Fruit fly (Drosophila melanogaster): ENCODE measurements around the gene SP1029.

Gene SP1029

DNA sequence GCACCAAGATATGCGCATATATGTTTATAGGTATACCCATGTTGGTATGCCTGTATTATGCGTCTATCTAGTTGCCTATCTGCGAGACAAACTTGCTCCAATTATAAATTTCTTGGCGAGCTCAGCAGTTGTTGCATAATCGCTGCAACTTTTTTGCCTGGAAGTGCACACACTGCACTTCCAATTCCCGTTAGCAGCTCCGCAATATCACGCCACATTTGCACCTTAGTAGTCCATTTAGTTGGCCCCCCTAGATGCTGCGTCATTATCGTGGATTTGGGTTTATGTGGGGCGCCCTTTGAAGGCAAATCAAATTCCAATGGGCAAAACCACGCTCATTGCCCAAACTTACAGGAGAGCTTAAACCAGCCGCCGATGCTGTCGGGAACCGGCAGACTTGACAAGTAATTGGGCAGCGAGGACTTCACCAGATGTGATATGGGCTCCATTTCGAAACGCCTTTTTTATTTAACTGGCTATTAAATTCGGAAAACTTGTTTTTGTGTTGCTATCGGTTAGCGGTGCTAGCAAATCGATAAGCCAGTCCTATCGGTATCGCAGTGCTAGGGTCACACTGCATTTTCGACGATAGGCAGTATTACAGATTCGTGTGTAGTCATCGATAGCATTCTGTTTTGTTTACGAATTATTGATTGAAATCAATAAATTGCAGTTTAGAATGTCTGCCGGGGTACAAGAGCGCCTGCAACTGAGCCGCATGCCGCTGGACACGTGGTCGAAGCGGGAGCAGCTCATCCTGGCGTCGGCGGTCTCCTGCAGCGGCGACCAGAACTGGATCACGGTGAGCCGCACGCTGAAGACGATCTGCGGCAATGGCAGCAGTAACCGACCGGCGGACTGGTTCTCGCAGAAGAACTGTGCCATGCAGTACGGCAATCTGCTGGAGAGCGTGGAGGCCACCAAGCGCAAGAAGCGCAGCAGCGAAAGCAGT, 27.1 kb downstream of the SP1029 start, which contains the start of the genes Cisd2 and Brd8 (continued):
- peak; percentile 96 for TF ChIP-seq ato (GFP tag; IDR thresholded peaks at IDR 0.05; ENCODE audit: partially characterized antibody)
- no peak for TF ChIP-seq ranshi (GFP tag; IDR thresholded peaks at IDR 0.05)
- peak; percentile 47 for TF ChIP-seq Myb (GFP tag; optimal IDR thresholded peaks at IDR 0.05)
- TF ChIP-seq CG16813 (GFP tag; IDR thresholded peaks at IDR 0.05; ENCODE audit: partially characterized antibody) = peak; percentile 92
- no peak for TF ChIP-seq CG30403 (GFP tag; optimal IDR thresholded peaks at IDR 0.05)
- TF ChIP-seq Sin3A (optimal IDR thresholded peaks at IDR 0.05) = peak; percentile 69
- TF ChIP-seq Fer1 (GFP tag; optimal IDR thresholded peaks at IDR 0.05) = peak; percentile 43
- TF ChIP-seq hth (optimal IDR thresholded peaks at IDR 0.05) = no peak
- TF ChIP-seq CHES-1-like (GFP tag; optimal IDR thresholded peaks at IDR 0.05) = peak; percentile 63
- no peak for TF ChIP-seq CG12391 (tag; optimal IDR thresholded peaks at IDR 0.05)
- no peak for TF ChIP-seq psq (GFP tag; optimal IDR thresholded peaks at IDR 0.05)
- no peak for TF ChIP-seq trh (GFP tag; optimal IDR thresholded peaks at IDR 0.05)
- no peak for TF ChIP-seq Nf-YB (GFP tag; optimal IDR thresholded peaks at IDR 0.05)
- TF ChIP-seq CG9797 (GFP tag; optimal IDR thresholded peaks at IDR 0.05) = peak; percentile 86
- peak; percentile 31; the same call in 1 of the 3 replicates for TF ChIP-seq row (GFP tag; IDR thresholded peaks at IDR 0.05)

dm6 chr3R:29221168-29221567, 29.1 kb downstream of the SP1029 start:
- TF ChIP-seq MBD-R2 (GFP tag; IDR thresholded peaks at IDR 0.05) (no peak), knrl (GFP tag; IDR thresholded peaks at IDR 0.05; ENCODE audit: partially characterized antibody) (0 out of 3 replicates have a peak, but pooled peaks have one; percentile 4), CG16813 (GFP tag; IDR thresholded peaks at IDR 0.05; ENCODE audit: partially characterized antibody) (0 out of 3 replicates have a peak, but pooled peaks have one; percentile 37), tll (GFP tag; optimal IDR thresholded peaks at IDR 0.05) (no peak), luna (GFP tag; optimal IDR thresholded peaks at IDR 0.05) (no peak), maf-S (GFP tag; optimal IDR thresholded peaks at IDR 0.05) (no peak)

DNA sequence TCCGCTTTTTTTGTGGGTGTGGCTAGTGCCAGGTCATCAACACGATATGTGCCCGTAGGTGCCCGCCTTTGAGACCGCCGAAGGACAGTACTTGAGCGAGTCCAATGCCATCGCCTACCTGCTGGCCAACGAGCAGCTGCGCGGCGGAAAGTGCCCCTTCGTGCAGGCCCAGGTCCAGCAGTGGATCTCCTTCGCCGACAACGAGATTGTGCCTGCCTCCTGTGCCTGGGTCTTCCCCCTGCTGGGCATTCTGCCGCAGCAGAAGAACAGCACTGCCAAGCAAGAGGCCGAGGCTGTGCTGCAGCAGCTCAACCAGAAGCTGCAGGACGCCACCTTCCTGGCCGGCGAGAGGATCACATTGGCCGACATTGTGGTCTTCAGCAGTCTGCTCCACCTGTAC, 29.7 kb downstream of the SP1029 start:
- peak; percentile 71 for TF ChIP-seq Med (GFP tag)
- TF ChIP-seq Ets65A (GFP tag) = peak; percentile 91
- TF ChIP-seq bbx (GFP tag; IDR thresholded peaks at IDR 0.05; ENCODE audit: partially characterized antibody) = no peak
- peak; percentile 40; the same call in 1 of the 2 replicates for TF ChIP-seq chm (GFP tag; IDR thresholded peaks at IDR 0.05)

DNA sequence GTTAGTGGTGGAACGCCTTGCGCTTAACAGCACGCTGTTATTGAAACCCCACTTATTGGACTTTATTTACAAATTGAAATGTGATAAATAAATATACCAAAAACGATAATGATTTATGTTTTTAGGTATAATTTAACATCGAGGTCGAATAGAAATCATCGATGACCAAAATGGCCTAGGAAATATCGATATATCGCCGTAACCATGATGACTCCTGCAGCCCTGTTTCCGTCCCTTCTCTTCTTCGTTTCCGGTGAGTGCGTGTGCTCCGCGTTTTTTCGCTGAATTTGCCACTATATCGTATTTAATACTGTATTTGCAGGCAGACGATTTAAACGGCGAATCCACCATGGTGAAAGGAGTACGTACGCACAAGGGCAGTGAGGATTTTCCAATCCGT, 30.3 kb downstream of the SP1029 start, which contains the start of gene eEF1gamma:
Gene eEF1gamma, plus strand, starts transcription at position 225 of the 400 bp plus-strand sequence.
- TF ChIP-seq CG14965 (GFP tag; optimal IDR thresholded peaks at IDR 0.05; ENCODE audit: borderline replicate concordance) (peak; percentile 79), cas (GFP tag; IDR thresholded peaks at IDR 0.05) (peak; percentile 77), CG33213 (GFP tag; optimal IDR thresholded peaks at IDR 0.05) (peak; percentile 97), CG13287 (GFP tag; IDR thresholded peaks at IDR 0.05; ENCODE audit: partially characterized antibody) (peak; percentile 92), gt (GFP tag; IDR thresholded peaks at IDR 0.05) (peak; percentile 84), CG1602 (GFP tag; optimal IDR thresholded peaks at IDR 0.05) (peak; percentile 75), tin (GFP tag; optimal IDR thresholded peaks at IDR 0.05) (peak; percentile 91), CG7372 (GFP tag; IDR thresholded peaks at IDR 0.05) (peak; percentile 88), Sry-β (GFP tag; optimal IDR thresholded peaks at IDR 0.05) (peak; percentile 67), nerfin-1 (tag; optimal IDR thresholded peaks at IDR 0.05) (peak; percentile 93), Xbp1 (GFP tag; optimal IDR thresholded peaks at IDR 0.05) (peak; percentile 93), Deaf1 (tag; optimal IDR thresholded peaks at IDR 0.05) (peak; percentile 70), ken (GFP tag; IDR thresholded peaks at IDR 0.05) (peak; percentile 94), CG34376 (GFP tag; optimal IDR thresholded peaks at IDR 0.05) (peak; percentile 99), MTF-1 (GFP tag; optimal IDR thresholded peaks at IDR 0.05; ENCODE audit: borderline replicate concordance) (peak; percentile 98), Mrtf (GFP tag; IDR thresholded peaks at IDR 0.05) (peak; percentile 86), p53 (GFP tag; optimal IDR thresholded peaks at IDR 0.05) (peak; percentile 93), CG12769 (tag; optimal IDR thresholded peaks at IDR 0.05) (peak; percentile 90), CG4328 (GFP tag; optimal IDR thresholded peaks at IDR 0.05) (peak; percentile 97), CG8924 (tag; optimal IDR thresholded peaks at IDR 0.05) (peak; percentile 88), H15 (GFP tag; IDR thresholded peaks at IDR 0.05) (peak; percentile 96)
